Fruit fly (Drosophila melanogaster) Kc167 (cell line): ENCODE results near the gene CG31300.

ENCODE experiments used
- Myc ChIP-seq: fragments of >200 bp; optimal IDR thresholded peaks from 2 replicates; lab custom pipeline; 2017; ENCODE audit warnings: missing external identifiers
- Sin3A ChIP-seq: fragments of >200 bp; optimal IDR thresholded peaks from 2 replicates; lab custom pipeline; 2018; ENCODE audit warnings: missing external identifiers
- h ChIP-seq: fragments of >200 bp; optimal IDR thresholded peaks from 3 replicates; lab custom pipeline; 2018; ENCODE audit warnings: missing external identifiers
- insv ChIP-seq: fragments of >200 bp; optimal IDR thresholded peaks from 3 replicates; lab custom pipeline; 2018; ENCODE audit warnings: missing external identifiers
- psq ChIP-seq: fragments of >200 bp; optimal IDR thresholded peaks from 2 replicates; lab custom pipeline; 2017; ENCODE audit warnings: missing external identifiers
- ttk ChIP-seq: sonication (Bioruptor generic); optimal IDR thresholded peaks from 2 replicates; lab custom pipeline; 2017; ENCODE audit warnings: missing external identifiers

The CG31300 gene

DNA sequence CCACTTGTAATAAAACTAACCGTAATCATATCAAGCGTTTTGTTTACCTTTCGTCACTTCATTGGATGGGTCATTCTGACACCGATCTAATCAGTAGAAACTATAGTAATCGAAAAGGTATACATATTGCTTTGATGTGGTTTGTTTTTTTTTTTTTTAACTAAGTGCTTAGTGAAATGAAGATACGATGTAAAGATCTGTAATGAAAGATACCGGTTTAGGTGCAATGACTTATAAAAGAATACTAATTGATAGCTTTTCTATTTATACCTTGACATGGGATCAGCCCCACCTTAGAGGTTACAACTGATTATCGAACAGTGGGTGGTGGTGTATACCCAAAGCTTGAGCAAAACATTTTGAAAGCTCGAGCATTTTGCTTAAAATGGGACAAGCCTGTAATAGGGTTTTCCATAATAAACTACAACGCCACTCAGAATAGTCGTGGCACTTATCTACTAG, at the start of gene CG31300:
CG31300 (plus strand) TSS at position 412 of the 462 bp plus-strand sequence.
- TF ChIP-seq ttk (no peak), insv (lab: Kevin White, UChicago) (no peak), Myc (lab: Kevin White, UChicago) (no peak), psq (no peak), Sin3A (no peak), h (lab: Kevin White, UChicago) (no peak)

DNA sequence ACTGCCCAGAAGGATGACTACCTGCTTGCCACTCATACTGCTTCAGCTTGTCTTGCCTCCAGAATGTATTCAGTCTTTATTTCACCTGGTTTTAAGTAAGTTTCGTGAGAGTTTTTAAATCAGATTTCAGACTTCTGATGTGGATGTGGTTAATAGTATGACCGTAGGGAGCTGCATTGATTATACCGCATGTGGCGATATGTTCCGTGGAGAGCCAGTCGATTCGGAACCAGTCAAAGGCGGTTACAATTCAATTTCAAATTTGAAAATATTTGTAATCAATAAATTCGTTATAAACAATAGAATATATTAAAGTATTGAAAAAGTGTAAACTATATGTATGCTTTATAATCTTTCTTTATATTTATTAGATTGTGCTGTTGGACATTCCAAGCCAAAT, 48.1 kb upstream of the CG31300 start, which contains the start of gene Sil1:
Sil1 (minus strand) TSS at position 168 of the 400 bp plus-strand sequence.
- TF ChIP-seq ttk, result no peak
- TF ChIP-seq psq, result no peak
- no peak for TF ChIP-seq h (lab: Kevin White, UChicago)
- no peak for TF ChIP-seq insv (lab: Kevin White, UChicago)
- no peak for TF ChIP-seq Sin3A
- TF ChIP-seq Myc (lab: Kevin White, UChicago), result no peak

- TF ChIP-seq Myc (lab: Kevin White, UChicago), result no peak
- TF ChIP-seq Sin3A, result no peak
- no peak for TF ChIP-seq ttk
- TF ChIP-seq psq, result no peak
- TF ChIP-seq insv (lab: Kevin White, UChicago), result no peak
- no peak for TF ChIP-seq h (lab: Kevin White, UChicago)
These were observed 47.3 kb upstream of the CG31300 start for dm6 chr3R:25236121-25236520.

DNA sequence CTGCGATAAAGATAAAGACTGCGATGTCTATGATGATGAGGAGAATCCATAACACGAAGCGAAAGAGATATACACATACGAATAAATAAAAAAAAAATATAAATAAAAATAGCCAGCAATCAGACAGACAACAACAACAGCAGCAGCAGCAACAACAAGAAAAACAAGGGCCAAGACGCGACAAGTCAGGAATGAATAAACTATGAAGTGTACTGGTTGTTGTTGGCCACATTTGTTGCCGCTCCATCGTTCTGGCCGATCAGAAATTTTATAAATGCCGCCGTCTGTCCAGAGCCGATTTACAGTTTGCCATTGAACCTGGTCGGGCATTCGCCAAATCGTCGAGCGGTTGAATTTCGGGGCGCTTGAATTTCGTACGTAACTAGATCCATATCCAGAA, 46.1 kb upstream of the CG31300 start, which contains the start of gene Jhbp7:
Jhbp7 (plus strand) TSS at position 301 of the 400 bp plus-strand sequence.
- TF ChIP-seq insv (lab: Kevin White, UChicago) (no peak), ttk (no peak), psq (no peak), h (lab: Kevin White, UChicago) (no peak), Myc (lab: Kevin White, UChicago) (no peak), Sin3A (no peak)

DNA sequence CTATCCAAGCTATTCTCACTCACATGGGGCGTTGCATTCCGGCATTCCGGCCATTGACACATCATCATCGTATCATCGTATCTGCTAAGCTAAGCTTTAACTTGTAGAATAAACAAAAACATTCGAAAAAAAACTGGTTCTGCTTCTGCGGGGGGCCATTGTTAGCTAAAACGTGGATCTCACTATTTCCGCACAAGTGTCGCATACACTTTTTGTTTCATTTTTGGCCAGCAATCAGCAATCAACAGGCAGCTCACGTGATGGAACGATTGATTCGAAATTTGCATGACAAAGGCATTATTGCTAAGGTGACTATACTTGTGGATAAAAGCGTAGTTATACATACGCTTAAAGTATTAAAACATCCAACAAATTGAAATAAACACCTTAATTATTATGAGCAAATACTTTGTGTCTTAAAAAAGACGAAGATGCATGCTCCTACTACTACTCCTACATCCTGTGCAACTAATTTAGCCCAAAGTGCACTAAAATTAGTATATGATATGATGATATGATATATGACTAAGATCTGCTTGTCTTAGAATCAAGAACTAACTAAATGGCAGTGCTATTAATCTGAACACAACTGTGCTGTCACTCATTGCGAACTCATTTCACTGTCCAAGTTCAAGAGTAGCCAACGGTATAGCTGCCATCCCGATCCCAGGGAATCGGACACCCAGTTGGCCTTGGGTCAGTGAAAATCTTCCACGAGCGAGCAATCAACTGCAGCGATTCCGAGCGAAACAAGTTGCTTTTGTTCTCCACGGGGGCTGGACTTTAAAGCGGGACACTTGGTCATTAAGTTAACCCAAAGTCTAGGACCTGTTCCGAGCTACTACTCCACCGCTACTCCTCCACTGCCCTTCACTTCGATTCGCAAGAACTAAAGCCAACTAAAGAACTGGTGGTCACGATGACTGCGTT, 44.4 kb upstream of the CG31300 start:
- TF ChIP-seq insv (lab: Kevin White, UChicago) (no peak), h (lab: Kevin White, UChicago) (no peak), psq (no peak), ttk (no peak), Sin3A (no peak), Myc (lab: Kevin White, UChicago) (no peak)

- no peak for TF ChIP-seq Sin3A
- no peak for TF ChIP-seq Myc (lab: Kevin White, UChicago)
- TF ChIP-seq psq, result no peak
- TF ChIP-seq insv (lab: Kevin White, UChicago), result no peak
- TF ChIP-seq ttk, result no peak
- TF ChIP-seq h (lab: Kevin White, UChicago), result no peak
These were observed 43.5 kb upstream of the CG31300 start, which contains the start of gene to for dm6 chr3R:25239880-25240279. TSS of gene to (plus strand) at chr3R:25240180.

dm6 chr3R:25241507-25242070, 41.8 kb upstream of the CG31300 start, which contains the start of gene CG11854:
TSS of gene CG11854 (plus strand) at chr3R:25242020.
- TF ChIP-seq Myc (lab: Kevin White, UChicago), result no peak
- no peak for TF ChIP-seq h (lab: Kevin White, UChicago)
- no peak for TF ChIP-seq Sin3A
- TF ChIP-seq insv (lab: Kevin White, UChicago), result no peak
- no peak for TF ChIP-seq psq
- TF ChIP-seq ttk, result no peak

- TF ChIP-seq ttk (no peak), h (lab: Kevin White, UChicago) (no peak), insv (lab: Kevin White, UChicago) (no peak), Myc (lab: Kevin White, UChicago) (no peak), psq (no peak), Sin3A (no peak)
These were observed 38.2 kb upstream of the CG31300 start, which contains the start of gene bam for dm6 chr3R:25245052-25245813. TSS of gene bam (minus strand) at chr3R:25245109.

DNA sequence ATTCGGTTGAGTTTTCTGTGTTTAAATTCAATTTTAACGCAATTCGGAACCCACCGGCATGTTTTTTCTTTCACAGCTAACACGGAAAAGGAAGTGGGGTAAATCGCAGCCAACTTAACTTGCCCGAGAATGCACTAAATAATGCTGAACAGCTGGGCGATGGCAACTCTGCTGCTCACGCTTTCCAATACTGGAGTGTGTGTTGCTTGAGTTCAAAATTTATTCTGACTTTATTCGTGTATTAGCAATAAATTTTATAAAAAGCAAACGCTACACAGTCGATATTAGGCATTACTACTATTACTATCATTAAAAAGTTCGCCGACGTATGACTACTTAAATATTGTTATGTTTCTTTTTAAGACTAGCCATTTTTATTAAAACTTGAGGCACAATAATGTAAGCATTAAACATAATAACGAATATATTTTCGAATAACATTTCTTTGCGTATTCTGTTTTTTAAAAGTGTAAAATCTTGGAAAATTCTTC, 36.0 kb upstream of the CG31300 start, which contains the start of the genes RpS27 and Nup37:
RpS27 (minus strand) TSS at position 136 of the 491 bp plus-strand sequence.
Nup37 (plus strand) TSS at position 280 of the 491 bp plus-strand sequence.
- TF ChIP-seq h (lab: Kevin White, UChicago) (no peak), Myc (lab: Kevin White, UChicago) (no peak), psq (no peak), insv (lab: Kevin White, UChicago) (no peak), ttk (no peak), Sin3A (no peak)

DNA sequence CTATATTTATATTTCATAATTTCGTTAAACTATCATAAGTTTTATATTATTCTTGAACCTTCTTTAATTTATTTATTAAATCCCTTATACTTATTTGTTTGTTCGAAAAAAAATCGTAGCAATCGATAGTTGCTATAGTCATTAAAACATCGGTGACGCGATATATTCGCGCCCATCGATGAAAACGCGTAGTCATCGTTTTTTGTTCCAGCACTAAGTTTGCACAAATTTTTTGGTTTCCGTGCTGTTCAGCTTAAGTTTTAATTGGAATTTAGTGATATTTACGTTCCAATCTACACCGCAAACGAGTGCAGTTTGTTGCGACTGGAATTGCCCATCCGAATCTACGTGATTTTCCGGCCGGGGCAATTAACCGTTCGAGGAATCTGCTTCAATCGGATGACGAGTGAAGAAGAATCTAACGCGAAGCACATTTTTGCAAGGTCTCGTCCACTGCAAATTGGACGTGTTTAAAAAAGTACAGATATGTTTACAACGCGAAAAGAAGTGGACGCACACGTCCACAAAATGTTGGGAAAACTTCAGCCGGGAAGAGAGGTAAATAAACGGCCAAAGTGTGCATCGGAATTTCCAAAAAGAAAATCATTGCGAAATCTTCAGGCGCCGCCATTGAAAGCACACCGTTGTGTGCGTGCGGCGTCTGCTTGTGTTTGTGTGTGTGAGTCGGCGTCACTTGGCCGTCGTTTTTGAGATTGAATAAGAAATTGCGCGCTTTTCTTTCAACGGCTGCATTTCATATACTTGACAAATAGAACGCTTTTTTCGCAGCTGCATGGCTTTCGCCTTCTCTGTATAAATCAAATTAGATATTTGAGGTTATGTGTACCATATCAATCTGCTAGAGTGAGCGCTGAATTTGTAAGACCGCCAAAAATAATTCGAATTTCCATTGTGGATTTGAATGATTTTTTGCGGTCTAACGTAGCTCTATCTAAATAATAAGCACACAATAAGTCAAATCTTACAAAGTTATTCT, 34.0 kb upstream of the CG31300 start, which contains the start of gene Nup358:
Nup358 (plus strand) TSS at position 204 of the 997 bp plus-strand sequence.
- TF ChIP-seq psq (no peak), ttk (no peak), Sin3A (no peak), insv (lab: Kevin White, UChicago) (no peak), Myc (lab: Kevin White, UChicago) (no peak), h (lab: Kevin White, UChicago) (no peak)
